Worm (Caenorhabditis elegans) whole organism, L3 larva: ENCODE results near the gene Y77E11A.16.

Experiments
- egl-5 ChIP-seq: fragments of 150-350 bp; optimal IDR thresholded peaks from 2 replicates; lab custom pipeline; 2017; ENCODE audit warnings: missing biosample characterization, missing genetic modification reagents, missing genetic modification characterization, inconsistent platforms
- mdl-1 ChIP-seq: fragments of 150-350 bp; optimal IDR thresholded peaks from 2 replicates; lab custom pipeline; 2014; ENCODE audit warnings: missing biosample characterization, missing genetic modification characterization
- nfya-1 ChIP-seq: sonication (generic microtip); optimal IDR thresholded peaks from 2 replicates; lab custom pipeline; 2017; ENCODE audit warnings: missing genetic modification characterization, mild to moderate bottlenecking, missing compliant biosample characterization, antibody characterized with exemption, moderate library complexity; ENCODE audit not compliant: insufficient read depth
- nhr-11 ChIP-seq: fragments of 150-350 bp; optimal IDR thresholded peaks from 2 replicates; lab custom pipeline; 2014; ENCODE audit warnings: missing biosample characterization, missing genetic modification characterization
- nhr-237 ChIP-seq: fragments of 150-350 bp; optimal IDR thresholded peaks from 2 replicates; lab custom pipeline; 2014; ENCODE audit warnings: missing biosample characterization, missing genetic modification characterization
- nhr-25 ChIP-seq: sonication (generic microtip); optimal IDR thresholded peaks from 2 replicates; lab custom pipeline; 2017; ENCODE audit warnings: missing biosample characterization, missing genetic modification characterization
- pqm-1 ChIP-seq: fragments of 150-350 bp; optimal IDR thresholded peaks from 2 replicates; lab custom pipeline; 2017; ENCODE audit warnings: missing biosample characterization, missing genetic modification characterization, inconsistent platforms
- skn-1 ChIP-seq: fragments of 150-350 bp; optimal IDR thresholded peaks from 2 replicates; lab custom pipeline; 2014; ENCODE audit warnings: missing biosample characterization, missing genetic modification characterization
- zag-1 ChIP-seq: fragments of 150-350 bp; optimal IDR thresholded peaks from 2 replicates; lab custom pipeline; 2014; ENCODE audit warnings: missing biosample characterization, missing genetic modification characterization
- ztf-11 ChIP-seq: fragments of 150-350 bp; optimal IDR thresholded peaks from 2 replicates; lab custom pipeline; 2014; ENCODE audit warnings: missing biosample characterization, missing genetic modification characterization

DNA sequence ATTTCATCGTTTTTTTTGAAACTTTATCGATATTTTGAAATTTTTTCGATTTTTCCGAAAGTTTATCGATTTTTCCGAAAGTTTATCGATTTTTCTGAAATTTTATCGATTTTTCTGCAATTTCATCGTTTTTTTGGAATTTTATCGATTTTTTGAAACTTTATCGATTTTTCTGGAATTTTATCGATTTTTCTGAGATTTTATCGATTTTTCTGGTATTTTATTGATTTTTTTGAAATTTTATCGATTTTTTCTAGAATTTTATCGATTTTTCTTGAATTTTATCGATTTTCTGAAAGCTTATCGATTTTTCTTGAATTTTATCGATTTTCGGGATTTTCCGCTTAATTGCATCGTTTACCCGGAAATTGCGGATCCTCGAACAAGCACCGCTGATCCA is 41.7 kb upstream of the Y77E11A.16 start:
- no peak for TF ChIP-seq nhr-25 (tag; lab: Kevin White, UChicago)
- TF ChIP-seq nhr-11, result no peak
- TF ChIP-seq ztf-11 (tag; lab: Kevin White, UChicago), result no peak
- no peak for TF ChIP-seq egl-5
- no peak for TF ChIP-seq nfya-1 (tag; lab: Kevin White, UChicago)
- TF ChIP-seq mdl-1, result no peak
- TF ChIP-seq zag-1 (tag; lab: Kevin White, UChicago), result no peak
- TF ChIP-seq pqm-1 (tag; lab: Kevin White, UChicago), result no peak
- no peak for TF ChIP-seq skn-1 (tag; lab: Kevin White, UChicago)
- TF ChIP-seq nhr-237, result no peak
